Worm (Caenorhabditis elegans) whole organism, late embryonic: ENCODE results near the gene nuo-5.

Experiments used
- C38D4.7 ChIP-seq: fragments of 200-800 bp; sonication (Bioruptor generic); optimal IDR thresholded peaks from 2 replicates; lab custom pipeline; 2018; ENCODE audit warnings: mild to moderate bottlenecking, missing genetic modification characterization, moderate library complexity, missing compliant biosample characterization
- F13H6.1 ChIP-seq: sonication (generic microtip); optimal IDR thresholded peaks from 2 replicates; lab custom pipeline; 2016; ENCODE audit warnings: missing genetic modification characterization, missing compliant biosample characterization
- K09A11.1 ChIP-seq: sonication (generic microtip); optimal IDR thresholded peaks from 2 replicates; lab custom pipeline; 2017; ENCODE audit warnings: antibody characterized with exemption, mild to moderate bottlenecking, missing genetic modification characterization, missing compliant biosample characterization; ENCODE audit not compliant: insufficient read depth
- ahr-1 ChIP-seq: sonication (generic microtip); optimal IDR thresholded peaks from 2 replicates; lab custom pipeline; 2016; ENCODE audit warnings: missing genetic modification characterization, missing compliant biosample characterization
- ama-1 ChIP-seq: fragments of 150-350 bp; optimal IDR thresholded peaks from 2 replicates; lab custom pipeline; 2014
- ceh-18 ChIP-seq: sonication (generic microtip); optimal IDR thresholded peaks from 2 replicates; lab custom pipeline; 2016; ENCODE audit warnings: missing genetic modification characterization, missing compliant biosample characterization
- ceh-24 ChIP-seq: sonication (generic microtip); optimal IDR thresholded peaks from 2 replicates; lab custom pipeline; 2016; ENCODE audit warnings: mild to moderate bottlenecking, missing genetic modification characterization, missing compliant biosample characterization
- ceh-31 ChIP-seq: sonication (generic microtip); optimal IDR thresholded peaks from 2 replicates; lab custom pipeline; 2016; ENCODE audit warnings: missing genetic modification characterization, missing compliant biosample characterization
- ceh-6 ChIP-seq: fragments of 200-800 bp; sonication (Bioruptor generic); optimal IDR thresholded peaks from 2 replicates; lab custom pipeline; 2018; ENCODE audit warnings: mild to moderate bottlenecking, missing genetic modification characterization, missing compliant biosample characterization
- dve-1 ChIP-seq: sonication (generic microtip); optimal IDR thresholded peaks from 2 replicates; lab custom pipeline; 2017; ENCODE audit warnings: antibody characterized with exemption, mild to moderate bottlenecking, missing genetic modification characterization, missing compliant biosample characterization
- elt-2 ChIP-seq: sonication (generic microtip); optimal IDR thresholded peaks from 2 replicates; lab custom pipeline; 2016; ENCODE audit warnings: missing genetic modification reagents, missing genetic modification characterization, missing compliant biosample characterization
- elt-4 ChIP-seq: sonication (generic microtip); optimal IDR thresholded peaks from 2 replicates; lab custom pipeline; 2016; ENCODE audit warnings: missing genetic modification characterization, missing compliant biosample characterization
- ets-4 ChIP-seq: sonication (generic microtip); optimal IDR thresholded peaks from 2 replicates; lab custom pipeline; 2016; ENCODE audit warnings: missing genetic modification characterization, missing compliant biosample characterization
- fax-1 ChIP-seq: sonication (generic microtip); optimal IDR thresholded peaks from 2 replicates; lab custom pipeline; 2016; ENCODE audit warnings: missing genotype, missing genetic modification characterization, missing compliant biosample characterization
- fkh-6 ChIP-seq: sonication (generic microtip); optimal IDR thresholded peaks from 2 replicates; lab custom pipeline; 2016; ENCODE audit warnings: missing genetic modification characterization, missing compliant biosample characterization
- gmeb-2 ChIP-seq: sonication (generic microtip); optimal IDR thresholded peaks from 2 replicates; lab custom pipeline; 2016; ENCODE audit warnings: missing genetic modification characterization, inconsistent platforms, missing compliant biosample characterization
- hlh-6 ChIP-seq: sonication (generic microtip); optimal IDR thresholded peaks from 2 replicates; lab custom pipeline; 2016; ENCODE audit warnings: missing genotype, missing genetic modification characterization, missing compliant biosample characterization
- lim-6 ChIP-seq: sonication (generic microtip); optimal IDR thresholded peaks from 2 replicates; lab custom pipeline; 2016; ENCODE audit warnings: missing genetic modification characterization, missing compliant biosample characterization
- lin-11 ChIP-seq: fragments of 200-800 bp; sonication (Bioruptor generic); optimal IDR thresholded peaks from 2 replicates; lab custom pipeline; 2018; ENCODE audit warnings: mild to moderate bottlenecking, missing genetic modification characterization, missing compliant biosample characterization
- madf-2 ChIP-seq: sonication (generic microtip); optimal IDR thresholded peaks from 2 replicates; lab custom pipeline; 2017; ENCODE audit warnings: missing genetic modification characterization, missing compliant biosample characterization
- nfya-1 ChIP-seq: sonication (generic microtip); optimal IDR thresholded peaks from 2 replicates; lab custom pipeline; 2017; ENCODE audit warnings: missing genetic modification characterization, mild to moderate bottlenecking, missing compliant biosample characterization, antibody characterized with exemption, moderate library complexity
- nhr-11 ChIP-seq: fragments of 150-350 bp; optimal IDR thresholded peaks from 2 replicates; lab custom pipeline; 2014; ENCODE audit warnings: missing biosample characterization, missing genetic modification characterization
- nhr-232 ChIP-seq: sonication (generic microtip); optimal IDR thresholded peaks from 2 replicates; lab custom pipeline; 2016; ENCODE audit warnings: missing genetic modification characterization, missing compliant biosample characterization
- npax-4 ChIP-seq: sonication (generic microtip); optimal IDR thresholded peaks from 2 replicates; lab custom pipeline; 2016; ENCODE audit warnings: missing genetic modification characterization, missing compliant biosample characterization
- pag-3 ChIP-seq: sonication (generic microtip); optimal IDR thresholded peaks from 2 replicates; lab custom pipeline; 2016; ENCODE audit warnings: missing compliant biosample characterization, missing genetic modification characterization, borderline replicate concordance
- pat-9 ChIP-seq: fragments of 200-800 bp; sonication (Bioruptor generic); optimal IDR thresholded peaks from 2 replicates; lab custom pipeline; 2018; ENCODE audit warnings: mild to moderate bottlenecking, missing genetic modification characterization, moderate library complexity, missing compliant biosample characterization
- pha-4 ChIP-seq: fragments of 150-350 bp; optimal IDR thresholded peaks from 2 replicates; lab custom pipeline; 2018; ENCODE audit warnings: missing biosample characterization, missing genetic modification reagents, missing genetic modification characterization
- pros-1 ChIP-seq: fragments of 150-350 bp; optimal IDR thresholded peaks from 2 replicates; lab custom pipeline; 2014; ENCODE audit warnings: missing biosample characterization, missing genetic modification reagents, missing genetic modification characterization
- ref-2 ChIP-seq: sonication (generic microtip); optimal IDR thresholded peaks from 2 replicates; lab custom pipeline; 2016; ENCODE audit warnings: missing genetic modification characterization, missing compliant biosample characterization
- rnt-1 ChIP-seq: sonication (generic microtip); optimal IDR thresholded peaks from 2 replicates; lab custom pipeline; 2016; ENCODE audit warnings: missing genetic modification characterization, missing compliant biosample characterization
- sox-2 ChIP-seq: fragments of 200-800 bp; sonication (Bioruptor generic); IDR thresholded peaks from 2 replicates; pipeline ENCODE4 v1.3.6; 2022; ENCODE audit warnings: missing genetic modification reagents, missing genetic modification characterization, missing compliant biosample characterization
- tbx-7 ChIP-seq: sonication (generic microtip); optimal IDR thresholded peaks from 2 replicates; lab custom pipeline; 2016; ENCODE audit warnings: missing genotype, missing genetic modification characterization, missing compliant biosample characterization
- ttx-3 ChIP-seq: sonication (generic microtip); optimal IDR thresholded peaks from 2 replicates; lab custom pipeline; 2016; ENCODE audit warnings: missing genetic modification reagents, missing genetic modification characterization, missing compliant biosample characterization
- unc-3 ChIP-seq, 2 experiments: fragments of 200-800 bp in 1 of 2; sonication (Bioruptor generic) in 1 of 2; sonication (generic microtip) in 1 of 2; conservative IDR thresholded peaks in 1 of 2; optimal IDR thresholded peaks in 1 of 2; 2 replicates each; pipeline versions ENCODE4 v1.3.6 to Lab custom; 2016 to 2022; ENCODE audit warnings: missing compliant biosample characterization in 2 of 2, missing genetic modification characterization in 2 of 2, missing genetic modification reagents in 1 of 2
- zip-5 ChIP-seq: sonication (generic microtip); optimal IDR thresholded peaks from 2 replicates; lab custom pipeline; 2016; ENCODE audit warnings: missing genetic modification characterization, missing compliant biosample characterization
- ztf-16 ChIP-seq: sonication (generic microtip); optimal IDR thresholded peaks from 2 replicates; lab custom pipeline; 2017; ENCODE audit warnings: missing genetic modification characterization, missing compliant biosample characterization

nuo-5 gene

ce11 chrV:2706379-2706778, 7.6 kb downstream of the nuo-5 start:
- TF ChIP-seq npax-4 (tag; lab: Kevin White, UChicago) (no peak), zip-5 (no peak), ets-4 (tag; lab: Kevin White, UChicago) (no peak), tbx-7 (no peak), nhr-11 (tag; lab: Kevin White, UChicago) (no peak), elt-4 (tag; lab: Kevin White, UChicago) (no peak), elt-2 (tag; lab: Kevin White, UChicago) (no peak), pag-3 (tag; lab: Kevin White, UChicago) (no peak), F13H6.1 (tag; lab: Kevin White, UChicago) (no peak), ahr-1 (no peak), ztf-16 (no peak), gmeb-2 (tag; lab: Kevin White, UChicago) (no peak), dve-1 (tag; lab: Kevin White, UChicago) (no peak), pat-9 (tag; lab: Kevin White, UChicago) (no peak), ceh-18 (no peak), K09A11.1 (tag; lab: Kevin White, UChicago) (no peak)

ce11 chrV:2710192-2710591, 11.4 kb downstream of the nuo-5 start:
- peak; percentile 54 for TF ChIP-seq nfya-1 (tag; lab: Kevin White, UChicago)
- TF ChIP-seq unc-3 (GFP tag; conservative IDR thresholded peaks at IDR 0.05; lab: Robert Waterston, UW), result no peak
- no peak for TF ChIP-seq unc-3 (tag; optimal IDR thresholded peaks at IDR 0.05; lab: Kevin White, UChicago)

ce11 chrV:2711429-2711828, 12.7 kb downstream of the nuo-5 start, which contains the start of gene C24B9.3:
C24B9.3 (minus strand) TSS chrV:2711599.
- TF ChIP-seq ceh-6 (GFP tag; lab: Kevin White, UChicago) (no peak), elt-2 (tag; lab: Kevin White, UChicago) (peak; percentile 29)

ce11 chrV:2713532-2713931, 14.8 kb downstream of the nuo-5 start, which contains the start of gene srt-28:
srt-28 (minus strand) TSS chrV:2713632.
- TF ChIP-seq ahr-1 (no peak), rnt-1 (tag; lab: Kevin White, UChicago) (no peak), ceh-31 (no peak), zip-5 (no peak), sox-2 (no peak), ref-2 (no peak)

- TF ChIP-seq lim-6 (no peak), nfya-1 (tag; lab: Kevin White, UChicago) (no peak), fax-1 (tag; lab: Kevin White, UChicago) (no peak), nhr-232 (no peak), ztf-16 (no peak), C38D4.7 (no peak), madf-2 (tag; lab: Kevin White, UChicago) (no peak), zip-5 (no peak), pros-1 (no peak), hlh-6 (tag; lab: Kevin White, UChicago) (no peak), ttx-3 (tag; lab: Kevin White, UChicago) (no peak), fkh-6 (no peak), pha-4 (tag; lab: Kevin White, UChicago) (no peak), ceh-24 (tag; lab: Kevin White, UChicago) (no peak), lin-11 (tag; lab: Kevin White, UChicago) (no peak), ama-1 (no peak), pag-3 (tag; lab: Kevin White, UChicago) (no peak)
These were observed 18.2 kb downstream of the nuo-5 start for ce11 chrV:2716933-2717332.
